Worm (Caenorhabditis elegans): ENCODE measurements around the gene ZK1055.4.

DNA sequence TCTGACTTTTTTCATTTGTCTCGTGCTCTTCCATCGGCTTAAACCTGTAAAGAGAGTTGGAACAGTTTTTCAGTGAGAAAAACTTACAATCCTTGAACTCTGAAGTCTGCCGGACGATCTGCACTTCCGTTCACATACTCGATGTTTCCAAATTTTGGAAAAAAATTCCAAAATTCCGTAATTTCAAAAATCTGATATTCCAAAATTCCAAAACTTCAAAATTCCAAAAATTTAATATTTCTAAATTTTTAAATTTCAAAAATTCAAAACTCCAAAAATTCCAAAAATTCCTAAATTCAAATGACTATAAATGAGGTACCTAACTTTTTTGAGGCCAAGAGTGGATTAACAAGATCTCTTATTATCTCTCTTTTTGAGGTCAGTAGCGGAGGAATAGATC is 5.3 kb upstream of the ZK1055.4 start, which contains the start of gene EGAP9.4:
- TF ChIP-seq ets-7 (tag; optimal IDR thresholded peaks at IDR 0.05) (no peak), F13C5.2 (tag; optimal IDR thresholded peaks at IDR 0.05) (no peak), ama-1 (optimal IDR thresholded peaks at IDR 0.05) (no peak), tbx-37 (GFP tag; conservative IDR thresholded peaks at IDR 0.05) (no peak), flt-1 (GFP tag; IDR thresholded peaks at IDR 0.05) (no peak), ceh-13 (GFP tag; optimal IDR thresholded peaks at IDR 0.05) (no peak), ceh-36 (tag; optimal IDR thresholded peaks at IDR 0.05) (no peak), pes-1 (GFP tag; IDR thresholded peaks at IDR 0.05) (no peak), hnd-1 (tag; optimal IDR thresholded peaks at IDR 0.05) (no peak)
